Fruit fly (Drosophila melanogaster) whole organism, embryonic: ENCODE data around the gene sosie.
A peak's percentile ranks its signal among the peaks of the same experiment; 100 is the strongest.

Experiments
- BEAF-32 ChIP-seq: fragments of 200-800 bp; sonication (Bioruptor generic); optimal IDR thresholded peaks from 3 replicates; lab custom pipeline; 2017; ENCODE audit warnings: missing biosample characterization, missing genetic modification characterization, mild to moderate bottlenecking, moderate library complexity, missing genetic modification reagents
- Bgb ChIP-seq: fragments of 200-800 bp; sonication (Bioruptor generic); IDR thresholded peaks from 2 replicates; pipeline ENCODE4 v1.3.6; 2022; ENCODE audit warnings: missing biosample characterization, missing genetic modification characterization; ENCODE audit not compliant: partially characterized antibody
- CG10654 ChIP-seq: fragments of 200-800 bp; sonication (Bioruptor generic); optimal IDR thresholded peaks from 2 replicates; lab custom pipeline; 2016; ENCODE audit warnings: missing biosample characterization, missing genetic modification characterization
- CG11247 ChIP-seq: fragments of 200-800 bp; sonication (Bioruptor generic); IDR thresholded peaks from 2 replicates; pipeline ENCODE4 v1.3.6; 2022; ENCODE audit warnings: missing biosample characterization, missing genetic modification characterization
- CG12155 ChIP-seq: fragments of 200-800 bp; sonication (Bioruptor generic); optimal IDR thresholded peaks from 3 replicates; lab custom pipeline; 2016; ENCODE audit warnings: missing biosample characterization, missing genetic modification characterization
- CG14860 ChIP-seq: fragments of 200-800 bp; sonication (Bioruptor generic); IDR thresholded peaks from 3 replicates; pipeline ENCODE4 v1.3.6; 2022; ENCODE audit warnings: missing biosample characterization, missing genetic modification characterization; ENCODE audit not compliant: partially characterized antibody
- CG1602 ChIP-seq: fragments of 200-800 bp; sonication (Bioruptor generic); optimal IDR thresholded peaks from 3 replicates; lab custom pipeline; 2016; ENCODE audit warnings: missing biosample characterization, missing genetic modification characterization
- CG17328 ChIP-seq: fragments of 200-800 bp; sonication (Bioruptor generic); IDR thresholded peaks from 2 replicates; pipeline ENCODE4 v1.3.6; 2022; ENCODE audit warnings: missing biosample characterization, missing genetic modification characterization
- CG17829 ChIP-seq: fragments of 200-800 bp; optimal IDR thresholded peaks from 2 replicates; lab custom pipeline; 2019; ENCODE audit warnings: missing biosample characterization, mild to moderate bottlenecking, missing genetic modification characterization, moderate library complexity
- CG18476 ChIP-seq: fragments of 200-800 bp; sonication (Bioruptor generic); optimal IDR thresholded peaks from 2 replicates; lab custom pipeline; 2016; ENCODE audit warnings: missing biosample characterization, mild to moderate bottlenecking, missing genetic modification characterization
- CG2116 ChIP-seq: fragments of 200-800 bp; sonication (Bioruptor generic); optimal IDR thresholded peaks from 3 replicates; lab custom pipeline; 2018; ENCODE audit warnings: missing biosample characterization, mild to moderate bottlenecking, missing genetic modification characterization
- CG2120 ChIP-seq: fragments of 200-800 bp; sonication (Bioruptor generic); optimal IDR thresholded peaks from 3 replicates; lab custom pipeline; 2016; ENCODE audit warnings: missing biosample characterization, missing genetic modification characterization
- CG32532 ChIP-seq: fragments of 200-800 bp; sonication (Bioruptor generic); IDR thresholded peaks from 2 replicates; pipeline ENCODE4 v1.3.6; 2022; ENCODE audit warnings: missing biosample characterization, missing genetic modification characterization
- CG34422 ChIP-seq: fragments of 200-800 bp; sonication (Bioruptor generic); IDR thresholded peaks from 3 replicates; pipeline ENCODE4 v1.3.6; 2022; ENCODE audit warnings: missing biosample characterization, missing genetic modification characterization
- CG4617 ChIP-seq: fragments of 200-800 bp; sonication (Bioruptor generic); optimal IDR thresholded peaks from 3 replicates; lab custom pipeline; 2016; ENCODE audit warnings: missing biosample characterization, missing genetic modification characterization, borderline replicate concordance
- CG4707 ChIP-seq: fragments of 200-800 bp; sonication (Bioruptor generic); optimal IDR thresholded peaks from 2 replicates; lab custom pipeline; 2018; ENCODE audit warnings: missing biosample characterization, mild to moderate bottlenecking, missing genetic modification characterization, moderate library complexity
- CG9932 ChIP-seq: fragments of 200-800 bp; sonication (Bioruptor generic); IDR thresholded peaks from 2 replicates; pipeline ENCODE4 v1.3.6; 2022; ENCODE audit warnings: missing biosample characterization, missing genetic modification characterization
- Camta ChIP-seq: fragments of 200-800 bp; sonication (Bioruptor generic); optimal IDR thresholded peaks from 2 replicates; lab custom pipeline; 2016; ENCODE audit warnings: missing biosample characterization, missing genetic modification characterization
- Dbx ChIP-seq: fragments of 200-800 bp; sonication (Bioruptor generic); IDR thresholded peaks from 3 replicates; pipeline ENCODE4 v1.3.6; 2022; ENCODE audit warnings: missing biosample characterization, missing genetic modification characterization
- Dll ChIP-seq: fragments of 200-800 bp; sonication (Bioruptor generic); IDR thresholded peaks from 4 replicates; pipeline ENCODE4 v1.3.6; 2022; ENCODE audit warnings: missing biosample characterization, missing genetic modification characterization; ENCODE audit not compliant: partially characterized antibody
- Doc3 ChIP-seq: fragments of 200-800 bp; sonication (Bioruptor generic); IDR thresholded peaks from 3 replicates; pipeline ENCODE4 v1.3.6; 2022; ENCODE audit warnings: missing biosample characterization, missing genetic modification characterization; ENCODE audit not compliant: partially characterized antibody
- E2f1 ChIP-seq: fragments of 200-800 bp; sonication (Bioruptor generic); IDR thresholded peaks from 2 replicates; pipeline ENCODE4 v1.3.6; 2022; ENCODE audit warnings: missing biosample characterization, missing genetic modification characterization
- Ets65A ChIP-seq: fragments of 200-800 bp; sonication (Bioruptor generic); peaks from one replicate; lab custom pipeline; 2016; ENCODE audit warnings: missing biosample characterization, missing genetic modification characterization
- Ets97D ChIP-seq: fragments of 200-800 bp; sonication (Bioruptor generic); optimal IDR thresholded peaks from 3 replicates; lab custom pipeline; 2016; ENCODE audit warnings: missing biosample characterization, missing genetic modification characterization
- HLH4C ChIP-seq: fragments of 200-800 bp; sonication (Bioruptor generic); IDR thresholded peaks from 3 replicates; pipeline ENCODE4 v1.3.6; 2022; ENCODE audit warnings: missing biosample characterization, missing genetic modification characterization; ENCODE audit not compliant: partially characterized antibody
- HmgZ ChIP-seq: fragments of 200-800 bp; sonication (Bioruptor generic); optimal IDR thresholded peaks from 2 replicates; lab custom pipeline; 2018; ENCODE audit warnings: missing biosample characterization, mild to moderate bottlenecking, missing genetic modification characterization
- MBD-R2 ChIP-seq: fragments of 200-800 bp; sonication (Bioruptor generic); IDR thresholded peaks from 2 replicates; pipeline ENCODE4 v1.3.6; 2022; ENCODE audit warnings: missing biosample characterization, missing genetic modification characterization
- MESR4 ChIP-seq: fragments of 200-800 bp; sonication (Bioruptor generic); optimal IDR thresholded peaks from 2 replicates; lab custom pipeline; 2018; ENCODE audit warnings: missing biosample characterization, mild to moderate bottlenecking, missing genetic modification characterization, moderate library complexity
- Max ChIP-seq: fragments of 200-800 bp; sonication (Bioruptor generic); optimal IDR thresholded peaks from 2 replicates; lab custom pipeline; 2016; ENCODE audit warnings: missing biosample characterization, mild to moderate bottlenecking, missing genetic modification characterization
- Med ChIP-seq: fragments of 200-800 bp; sonication (Bioruptor generic); peaks from one replicate; lab custom pipeline; 2016; ENCODE audit warnings: missing biosample characterization, missing genetic modification characterization, mild to moderate bottlenecking, inconsistent platforms, moderate library complexity
- Opbp ChIP-seq: fragments of 200-800 bp; sonication (Bioruptor generic); IDR thresholded peaks from 3 replicates; pipeline ENCODE4 v1.3.6; 2022; ENCODE audit warnings: missing biosample characterization, missing genetic modification characterization; ENCODE audit not compliant: partially characterized antibody
- Ptx1 ChIP-seq: fragments of 200-800 bp; sonication (Bioruptor generic); IDR thresholded peaks from 2 replicates; pipeline ENCODE4 v1.3.6; 2022; ENCODE audit warnings: missing biosample characterization, missing genetic modification characterization
- YL-1 ChIP-seq: fragments of 200-800 bp; sonication (Bioruptor generic); optimal IDR thresholded peaks from 3 replicates; lab custom pipeline; 2017; ENCODE audit warnings: missing biosample characterization, mild to moderate bottlenecking, missing genetic modification characterization
- bbx ChIP-seq: fragments of 200-800 bp; sonication (Bioruptor generic); IDR thresholded peaks from 2 replicates; pipeline ENCODE4 v1.3.6; 2022; ENCODE audit warnings: missing biosample characterization, missing genetic modification characterization; ENCODE audit not compliant: partially characterized antibody
- crol ChIP-seq: fragments of 200-800 bp; sonication (Bioruptor generic); IDR thresholded peaks from 2 replicates; pipeline ENCODE4 v1.3.6; 2022; ENCODE audit warnings: missing biosample characterization, missing genetic modification characterization
- gfzf ChIP-seq: fragments of 200-800 bp; sonication (Bioruptor generic); optimal IDR thresholded peaks from 2 replicates; lab custom pipeline; 2016; ENCODE audit warnings: missing biosample characterization, mild to moderate bottlenecking, missing genetic modification characterization, moderate library complexity
- inv ChIP-seq: fragments of 200-800 bp; sonication (Bioruptor generic); IDR thresholded peaks from 2 replicates; pipeline ENCODE4 v1.3.6; 2022; ENCODE audit warnings: missing biosample characterization, missing genetic modification characterization; ENCODE audit not compliant: partially characterized antibody
- lbe ChIP-seq: fragments of 200-800 bp; sonication (Bioruptor generic); optimal IDR thresholded peaks from 2 replicates; lab custom pipeline; 2016; ENCODE audit warnings: missing biosample characterization, mild to moderate bottlenecking, missing genetic modification characterization
- lilli ChIP-seq: fragments of 200-800 bp; sonication (Bioruptor generic); optimal IDR thresholded peaks from 3 replicates; lab custom pipeline; 2016; ENCODE audit warnings: missing biosample characterization, missing genetic modification characterization
- nerfin-2 ChIP-seq: fragments of 200-800 bp; sonication (Bioruptor generic); IDR thresholded peaks from 2 replicates; pipeline ENCODE4 v1.3.6; 2022; ENCODE audit warnings: missing biosample characterization, missing genetic modification characterization; ENCODE audit not compliant: partially characterized antibody
- nmo ChIP-seq: fragments of 200-800 bp; sonication (Bioruptor generic); optimal IDR thresholded peaks from 2 replicates; lab custom pipeline; 2018; ENCODE audit warnings: missing biosample characterization, mild to moderate bottlenecking, missing genetic modification characterization, moderate library complexity
- pzg ChIP-seq: fragments of 200-800 bp; sonication (Bioruptor generic); optimal IDR thresholded peaks from 3 replicates; lab custom pipeline; 2018; ENCODE audit warnings: missing biosample characterization, mild to moderate bottlenecking, missing genetic modification characterization, moderate library complexity
- row ChIP-seq: fragments of 200-800 bp; sonication (Bioruptor generic); IDR thresholded peaks from 3 replicates; pipeline ENCODE4 v1.3.6; 2022; ENCODE audit warnings: missing biosample characterization, missing genetic modification characterization
- seq ChIP-seq: fragments of 200-800 bp; sonication (Bioruptor generic); IDR thresholded peaks from 2 replicates; pipeline ENCODE4 v1.3.6; 2022; ENCODE audit warnings: missing biosample characterization, missing genetic modification characterization
- sna ChIP-seq: fragments of 200-800 bp; sonication (Bioruptor generic); IDR thresholded peaks from 2 replicates; pipeline ENCODE4 v1.3.6; 2022; ENCODE audit warnings: missing biosample characterization, missing genetic modification characterization; ENCODE audit not compliant: partially characterized antibody
- sug ChIP-seq: fragments of 200-800 bp; optimal IDR thresholded peaks from 2 replicates; lab custom pipeline; 2019; ENCODE audit warnings: missing biosample characterization, mild to moderate bottlenecking, missing genetic modification characterization, moderate library complexity
- trem ChIP-seq: fragments of 200-800 bp; optimal IDR thresholded peaks from 3 replicates; lab custom pipeline; 2019; ENCODE audit warnings: missing biosample characterization, mild to moderate bottlenecking, missing genetic modification characterization, moderate library complexity
- unc-4 ChIP-seq: fragments of 200-800 bp; sonication (Bioruptor generic); IDR thresholded peaks from 2 replicates; pipeline ENCODE4 v1.3.6; 2022; ENCODE audit warnings: missing biosample characterization, missing genetic modification characterization; ENCODE audit not compliant: partially characterized antibody
- vnd ChIP-seq: fragments of 200-800 bp; sonication (Bioruptor generic); IDR thresholded peaks from 3 replicates; pipeline ENCODE4 v1.3.6; 2022; ENCODE audit warnings: missing biosample characterization, missing genetic modification characterization; ENCODE audit not compliant: partially characterized antibody

Gene sosie

DNA sequence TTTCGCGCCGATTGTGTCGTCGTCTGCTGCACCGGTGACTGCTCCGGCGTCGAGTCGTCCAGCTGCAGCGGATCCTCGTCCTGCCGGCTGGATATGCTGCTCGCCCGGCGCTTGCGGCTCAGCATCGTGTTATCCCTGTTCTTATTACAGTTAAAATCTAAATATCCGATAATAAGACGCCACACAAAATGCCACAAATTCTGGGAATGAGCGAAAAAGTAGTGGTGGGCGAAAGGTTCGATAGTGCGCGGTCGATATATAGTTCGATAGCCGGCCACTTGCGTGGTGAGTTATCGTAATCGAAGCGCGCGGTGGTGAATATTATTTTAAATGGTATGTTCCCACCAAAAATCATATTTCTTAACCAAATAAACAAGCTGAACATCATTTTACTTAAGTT is 28.7 kb upstream of the sosie start, which contains the start of gene polybromo (continued):
- TF ChIP-seq CG2120 (peak; percentile 13), CG4617 (peak; percentile 61), vnd (peak; percentile 80; the same call in 2 of the 3 replicates), CG1602 (no peak), CG17829 (tag; lab: Kevin White, UChicago) (peak; percentile 37), pzg (GFP tag; lab: Kevin White, UChicago) (peak; percentile 80), row (GFP tag; lab: Robert Waterston, UW) (peak; percentile 42; the same call in 2 of the 3 replicates), gfzf (GFP tag; lab: Kevin White, UChicago) (peak; percentile 27), Dll (GFP tag; lab: Robert Waterston, UW) (peak; percentile 91), nmo (peak; percentile 30), CG9932 (GFP tag; lab: Robert Waterston, UW) (peak; percentile 36; the same call in 1 of the 2 replicates), sna (peak; percentile 85), unc-4 (GFP tag; lab: Robert Waterston, UW) (peak; percentile 94), sug (no peak), HLH4C (GFP tag; lab: Robert Waterston, UW) (peak; percentile 83), trem (tag; lab: Kevin White, UChicago) (peak; percentile 51), crol (GFP tag; lab: Robert Waterston, UW) (no peak), HmgZ (tag; lab: Kevin White, UChicago) (peak; percentile 0), inv (GFP tag; lab: Robert Waterston, UW) (peak; percentile 69), bbx (GFP tag; lab: Robert Waterston, UW) (peak; percentile 92), CG14860 (GFP tag; lab: Robert Waterston, UW) (peak; percentile 76), CG4707 (GFP tag; lab: Kevin White, UChicago) (no peak), MESR4 (peak; percentile 76), Opbp (peak; percentile 87), Dbx (GFP tag; lab: Robert Waterston, UW) (peak; percentile 16; the same call in 1 of the 3 replicates), Ets65A (GFP tag; lab: Kevin White, UChicago) (no peak), CG2116 (GFP tag; lab: Kevin White, UChicago) (peak; percentile 43), CG10654 (GFP tag; lab: Kevin White, UChicago) (no peak), Camta (no peak), E2f1 (GFP tag; lab: Robert Waterston, UW) (peak; percentile 64), Ets97D (GFP tag; lab: Kevin White, UChicago) (peak; percentile 33), BEAF-32 (GFP tag; lab: Kevin White, UChicago) (peak; percentile 76), Med (GFP tag; lab: Kevin White, UChicago) (peak; percentile 85), nerfin-2 (GFP tag; lab: Robert Waterston, UW) (peak; percentile 88), seq (GFP tag; lab: Robert Waterston, UW) (no peak), CG12155 (GFP tag; lab: Kevin White, UChicago) (no peak), Max (GFP tag; lab: Kevin White, UChicago) (no peak), Doc3 (GFP tag; lab: Robert Waterston, UW) (peak; percentile 87), CG17328 (no peak), MBD-R2 (GFP tag; lab: Robert Waterston, UW) (peak; percentile 88), Bgb (peak; percentile 90), lbe (GFP tag; lab: Kevin White, UChicago) (no peak), YL-1 (GFP tag; lab: Kevin White, UChicago) (peak; percentile 67), CG11247 (no peak), CG32532 (GFP tag; lab: Robert Waterston, UW) (no peak), CG18476 (no peak), lilli (GFP tag; lab: Kevin White, UChicago) (peak; percentile 10), CG34422 (GFP tag; lab: Robert Waterston, UW) (peak; percentile 84), Ptx1 (GFP tag; lab: Robert Waterston, UW) (no peak)
